Fruit fly (Drosophila melanogaster): ENCODE measurements around the gene CG9917.

Gene CG9917

DNA sequence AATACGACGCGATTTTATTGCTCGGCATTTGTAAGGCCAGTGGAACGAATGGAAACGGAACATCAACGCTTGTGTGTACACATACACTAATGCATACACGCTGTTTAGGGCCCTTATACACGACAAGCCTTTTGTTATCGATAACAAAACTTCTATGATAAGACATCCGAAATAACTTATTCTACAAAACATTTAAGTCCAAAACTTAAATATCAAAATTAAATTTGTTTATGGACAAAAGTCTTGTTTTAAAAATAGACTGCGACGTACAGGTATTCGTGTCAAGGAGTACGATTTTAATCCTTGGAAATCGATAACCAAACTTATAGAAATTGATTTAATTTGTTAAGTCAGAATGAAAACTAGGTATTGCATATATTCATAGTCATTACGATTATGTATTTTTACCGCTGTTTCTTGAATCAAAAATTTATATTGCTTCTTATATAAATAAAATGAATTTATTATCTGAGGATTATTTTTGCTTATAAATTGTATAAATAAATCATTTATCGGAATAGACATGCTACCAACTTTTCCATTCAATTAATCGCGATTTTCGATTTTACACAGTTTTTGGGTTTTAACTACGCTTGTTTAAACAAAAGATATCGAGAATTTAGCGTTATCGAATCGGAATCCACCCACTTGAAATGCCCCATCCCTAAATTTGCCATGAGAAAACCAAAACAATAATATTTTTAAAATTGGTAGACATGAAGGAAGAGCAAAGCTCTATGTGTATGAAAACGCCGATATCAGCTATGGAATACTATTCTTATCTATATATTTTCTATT is 9.8 kb downstream of the CG9917 start, which contains the start of the genes CG9915 and SWIP (continued):
- TF ChIP-seq CG18619 (GFP tag; optimal IDR thresholded peaks at IDR 0.05) (peak; percentile 12), Dref (GFP tag; IDR thresholded peaks at IDR 0.05) (peak; percentile 68), CG1024 (GFP tag; IDR thresholded peaks at IDR 0.05) (peak; percentile 69), HLH54F (GFP tag; optimal IDR thresholded peaks at IDR 0.05) (no peak), CG18262 (tag; optimal IDR thresholded peaks at IDR 0.05) (peak; percentile 34), E2f2 (GFP tag; IDR thresholded peaks at IDR 0.05) (peak; percentile 48), dmrt99B (tag; optimal IDR thresholded peaks at IDR 0.05) (no peak), CG14050 (GFP tag; IDR thresholded peaks at IDR 0.05) (no peak), sens (GFP tag) (peak; percentile 35), CG12071 (GFP tag; optimal IDR thresholded peaks at IDR 0.05) (no peak), hb (GFP tag; IDR thresholded peaks at IDR 0.05; ENCODE audit: partially characterized antibody) (peak; percentile 77), CG17568 (GFP tag; optimal IDR thresholded peaks at IDR 0.05) (no peak), jing (GFP tag; optimal IDR thresholded peaks at IDR 0.05) (no peak), stwl (tag; optimal IDR thresholded peaks at IDR 0.05) (peak; percentile 38), esg (GFP tag; conservative IDR thresholded peaks at IDR 0.05) (no peak), CG6791 (GFP tag; IDR thresholded peaks at IDR 0.05; ENCODE audit: partially characterized antibody) (peak; percentile 74), CG6689 (GFP tag; IDR thresholded peaks at IDR 0.05) (no peak), jigr1 (GFP tag; IDR thresholded peaks at IDR 0.05) (no peak), grau (tag; optimal IDR thresholded peaks at IDR 0.05) (peak; percentile 9), dimm (GFP tag; IDR thresholded peaks at IDR 0.05) (no peak), danr (GFP tag; IDR thresholded peaks at IDR 0.05) (no peak), CG11504 (tag; optimal IDR thresholded peaks at IDR 0.05) (no peak), bowl (GFP tag; IDR thresholded peaks at IDR 0.05) (no peak), Opbp (GFP tag; IDR thresholded peaks at IDR 0.05; ENCODE audit: partially characterized antibody) (peak; percentile 79; the same call in 2 of the 3 replicates), Sry-δ (GFP tag; optimal IDR thresholded peaks at IDR 0.05) (peak; percentile 53), chn (GFP tag; optimal IDR thresholded peaks at IDR 0.05) (no peak), CG15514 (GFP tag; optimal IDR thresholded peaks at IDR 0.05) (peak; percentile 19), h (optimal IDR thresholded peaks at IDR 0.05) (no peak), sug (tag; optimal IDR thresholded peaks at IDR 0.05) (no peak), lov (optimal IDR thresholded peaks at IDR 0.05) (no peak), lov (GFP tag; IDR thresholded peaks at IDR 0.05) (no peak), CG1792 (GFP tag; optimal IDR thresholded peaks at IDR 0.05) (no peak), CG9437 (GFP tag; optimal IDR thresholded peaks at IDR 0.05) (peak; percentile 4), CG7786 (GFP tag; optimal IDR thresholded peaks at IDR 0.05) (peak; percentile 15), bigmax (GFP tag; optimal IDR thresholded peaks at IDR 0.05) (no peak), CG9817 (tag; optimal IDR thresholded peaks at IDR 0.05) (no peak), CG11696 (GFP tag; IDR thresholded peaks at IDR 0.05) (no peak), CG14965 (GFP tag; optimal IDR thresholded peaks at IDR 0.05; ENCODE audit: borderline replicate concordance) (no peak), eyg (GFP tag; optimal IDR thresholded peaks at IDR 0.05) (no peak), gro (GFP tag; optimal IDR thresholded peaks at IDR 0.05) (peak; percentile 2), caup (GFP tag; optimal IDR thresholded peaks at IDR 0.05; ENCODE audit: severe bottlenecking) (no peak), CG3163 (GFP tag; optimal IDR thresholded peaks at IDR 0.05) (no peak), CG13123 (GFP tag; optimal IDR thresholded peaks at IDR 0.05) (no peak), CG1832 (GFP tag; optimal IDR thresholded peaks at IDR 0.05) (no peak), C15 (GFP tag; IDR thresholded peaks at IDR 0.05) (no peak), CG17829 (tag; optimal IDR thresholded peaks at IDR 0.05) (peak; percentile 23), zen2 (GFP tag; IDR thresholded peaks at IDR 0.05; ENCODE audit: partially characterized antibody) (0 out of 3 replicates have a peak, but pooled peaks have one; percentile 36), phol (tag; optimal IDR thresholded peaks at IDR 0.05) (peak; percentile 44), CG10267 (tag; optimal IDR thresholded peaks at IDR 0.05) (peak; percentile 16), Max (GFP tag; optimal IDR thresholded peaks at IDR 0.05) (peak; percentile 21)
